Worm (Caenorhabditis elegans) whole organism, late embryonic: ENCODE measurements around the gene C50D2.7.
A peak's percentile ranks its signal among the peaks of the same experiment; 100 is the strongest.

Source experiments
- C38D4.7 ChIP-seq: fragments of 200-800 bp; sonication (Bioruptor generic); optimal IDR thresholded peaks from 2 replicates; lab custom pipeline; 2018; ENCODE audit warnings: mild to moderate bottlenecking, missing genetic modification characterization, moderate library complexity, missing compliant biosample characterization
- F13H6.1 ChIP-seq: sonication (generic microtip); optimal IDR thresholded peaks from 2 replicates; lab custom pipeline; 2016; ENCODE audit warnings: missing genetic modification characterization, missing compliant biosample characterization
- ahr-1 ChIP-seq: sonication (generic microtip); optimal IDR thresholded peaks from 2 replicates; lab custom pipeline; 2016; ENCODE audit warnings: missing genetic modification characterization, missing compliant biosample characterization
- ceh-14 ChIP-seq: sonication (generic microtip); optimal IDR thresholded peaks from 2 replicates; lab custom pipeline; 2016; ENCODE audit warnings: missing genotype, missing genetic modification characterization, missing compliant biosample characterization
- ceh-18 ChIP-seq: sonication (generic microtip); optimal IDR thresholded peaks from 2 replicates; lab custom pipeline; 2016; ENCODE audit warnings: missing genetic modification characterization, missing compliant biosample characterization
- ceh-19 ChIP-seq: fragments of 200-800 bp; sonication (Bioruptor generic); optimal IDR thresholded peaks from 2 replicates; lab custom pipeline; 2018; ENCODE audit warnings: mild to moderate bottlenecking, missing genetic modification characterization, missing compliant biosample characterization
- ceh-2 ChIP-seq: sonication (generic microtip); optimal IDR thresholded peaks from 2 replicates; lab custom pipeline; 2016; ENCODE audit warnings: missing genotype, missing genetic modification characterization, missing compliant biosample characterization
- ceh-22 ChIP-seq: sonication (generic microtip); optimal IDR thresholded peaks from 2 replicates; lab custom pipeline; 2017; ENCODE audit warnings: missing biosample characterization, missing genetic modification characterization
- ceh-30 ChIP-seq: fragments of 150-350 bp; optimal IDR thresholded peaks from 2 replicates; lab custom pipeline; 2014; ENCODE audit warnings: missing biosample characterization, missing genetic modification characterization
- ceh-31 ChIP-seq: sonication (generic microtip); optimal IDR thresholded peaks from 2 replicates; lab custom pipeline; 2016; ENCODE audit warnings: missing genetic modification characterization, missing compliant biosample characterization
- ceh-34 ChIP-seq: sonication (generic microtip); optimal IDR thresholded peaks from 2 replicates; lab custom pipeline; 2016; ENCODE audit warnings: mild to moderate bottlenecking, missing genetic modification characterization, missing compliant biosample characterization
- ceh-45 ChIP-seq: fragments of 200-800 bp; sonication (Bioruptor generic); IDR thresholded peaks from 2 replicates; pipeline ENCODE4 v1.3.6; 2022; ENCODE audit warnings: missing genetic modification reagents, missing genetic modification characterization, missing compliant biosample characterization
- ceh-48 ChIP-seq: sonication (generic microtip); optimal IDR thresholded peaks from 2 replicates; lab custom pipeline; 2016; ENCODE audit warnings: missing genetic modification characterization, inconsistent platforms, missing compliant biosample characterization
- ceh-9 ChIP-seq: sonication (generic microtip); optimal IDR thresholded peaks from 2 replicates; lab custom pipeline; 2016; ENCODE audit warnings: mild to moderate bottlenecking, missing genetic modification characterization, inconsistent platforms, missing compliant biosample characterization
- dmd-4 ChIP-seq: sonication (generic microtip); optimal IDR thresholded peaks from 2 replicates; lab custom pipeline; 2016; ENCODE audit warnings: borderline replicate concordance, missing genetic modification characterization, missing compliant biosample characterization
- elt-2 ChIP-seq: sonication (generic microtip); optimal IDR thresholded peaks from 2 replicates; lab custom pipeline; 2016; ENCODE audit warnings: missing genetic modification reagents, missing genetic modification characterization, missing compliant biosample characterization
- elt-4 ChIP-seq: sonication (generic microtip); optimal IDR thresholded peaks from 2 replicates; lab custom pipeline; 2016; ENCODE audit warnings: missing genetic modification characterization, missing compliant biosample characterization
- eyg-1 ChIP-seq: sonication (generic microtip); optimal IDR thresholded peaks from 2 replicates; lab custom pipeline; 2016; ENCODE audit warnings: missing genotype, missing genetic modification characterization, missing compliant biosample characterization
- fax-1 ChIP-seq: sonication (generic microtip); optimal IDR thresholded peaks from 2 replicates; lab custom pipeline; 2016; ENCODE audit warnings: missing genotype, missing genetic modification characterization, missing compliant biosample characterization
- fkh-6 ChIP-seq: sonication (generic microtip); optimal IDR thresholded peaks from 2 replicates; lab custom pipeline; 2016; ENCODE audit warnings: missing genetic modification characterization, missing compliant biosample characterization
- gmeb-2 ChIP-seq: sonication (generic microtip); optimal IDR thresholded peaks from 2 replicates; lab custom pipeline; 2016; ENCODE audit warnings: missing genetic modification characterization, inconsistent platforms, missing compliant biosample characterization
- hlh-15 ChIP-seq: sonication (generic microtip); optimal IDR thresholded peaks from 2 replicates; lab custom pipeline; 2016; ENCODE audit warnings: missing genetic modification characterization, missing compliant biosample characterization
- lin-11 ChIP-seq: fragments of 200-800 bp; sonication (Bioruptor generic); optimal IDR thresholded peaks from 2 replicates; lab custom pipeline; 2018; ENCODE audit warnings: mild to moderate bottlenecking, missing genetic modification characterization, missing compliant biosample characterization
- mec-3 ChIP-seq: sonication (generic microtip); optimal IDR thresholded peaks from 2 replicates; lab custom pipeline; 2016; ENCODE audit warnings: borderline replicate concordance, missing genetic modification characterization, missing compliant biosample characterization
- nfya-1 ChIP-seq: sonication (generic microtip); optimal IDR thresholded peaks from 2 replicates; lab custom pipeline; 2017; ENCODE audit warnings: missing genetic modification characterization, mild to moderate bottlenecking, missing compliant biosample characterization, antibody characterized with exemption, moderate library complexity
- nhr-11 ChIP-seq: fragments of 150-350 bp; optimal IDR thresholded peaks from 2 replicates; lab custom pipeline; 2014; ENCODE audit warnings: missing biosample characterization, missing genetic modification characterization
- npax-4 ChIP-seq: sonication (generic microtip); optimal IDR thresholded peaks from 2 replicates; lab custom pipeline; 2016; ENCODE audit warnings: missing genetic modification characterization, missing compliant biosample characterization
- pat-9 ChIP-seq: fragments of 200-800 bp; sonication (Bioruptor generic); optimal IDR thresholded peaks from 2 replicates; lab custom pipeline; 2018; ENCODE audit warnings: mild to moderate bottlenecking, missing genetic modification characterization, moderate library complexity, missing compliant biosample characterization
- pha-2 ChIP-seq: sonication (generic microtip); optimal IDR thresholded peaks from 2 replicates; lab custom pipeline; 2017; ENCODE audit warnings: mild to moderate bottlenecking, missing genetic modification characterization, missing compliant biosample characterization
- pha-4 ChIP-seq: fragments of 150-350 bp; optimal IDR thresholded peaks from 2 replicates; lab custom pipeline; 2018; ENCODE audit warnings: missing biosample characterization, missing genetic modification reagents, missing genetic modification characterization
- pqm-1 ChIP-seq: sonication (generic microtip); optimal IDR thresholded peaks from 2 replicates; lab custom pipeline; 2016; ENCODE audit warnings: missing genetic modification characterization, missing compliant biosample characterization
- pros-1 ChIP-seq: fragments of 150-350 bp; optimal IDR thresholded peaks from 2 replicates; lab custom pipeline; 2014; ENCODE audit warnings: missing biosample characterization, missing genetic modification reagents, missing genetic modification characterization
- sdc-2 ChIP-seq: sonication (generic microtip); optimal IDR thresholded peaks from 2 replicates; lab custom pipeline; 2016; ENCODE audit warnings: missing genotype, missing genetic modification characterization, missing compliant biosample characterization
- sox-4 ChIP-seq: sonication (generic microtip); optimal IDR thresholded peaks from 2 replicates; lab custom pipeline; 2017; ENCODE audit warnings: mild to moderate bottlenecking, missing genetic modification characterization, inconsistent platforms, missing compliant biosample characterization
- tbx-2 ChIP-seq: sonication (generic microtip); optimal IDR thresholded peaks from 2 replicates; lab custom pipeline; 2016; ENCODE audit warnings: missing genetic modification characterization, missing compliant biosample characterization
- unc-42 ChIP-seq: sonication (generic microtip); optimal IDR thresholded peaks from 2 replicates; lab custom pipeline; 2016; ENCODE audit warnings: missing genotype, missing genetic modification characterization, missing compliant biosample characterization
- unc-55 ChIP-seq: sonication (generic microtip); optimal IDR thresholded peaks from 2 replicates; lab custom pipeline; 2017; ENCODE audit warnings: missing biosample characterization, missing genetic modification reagents, missing genetic modification characterization

The C50D2.7 gene

DNA sequence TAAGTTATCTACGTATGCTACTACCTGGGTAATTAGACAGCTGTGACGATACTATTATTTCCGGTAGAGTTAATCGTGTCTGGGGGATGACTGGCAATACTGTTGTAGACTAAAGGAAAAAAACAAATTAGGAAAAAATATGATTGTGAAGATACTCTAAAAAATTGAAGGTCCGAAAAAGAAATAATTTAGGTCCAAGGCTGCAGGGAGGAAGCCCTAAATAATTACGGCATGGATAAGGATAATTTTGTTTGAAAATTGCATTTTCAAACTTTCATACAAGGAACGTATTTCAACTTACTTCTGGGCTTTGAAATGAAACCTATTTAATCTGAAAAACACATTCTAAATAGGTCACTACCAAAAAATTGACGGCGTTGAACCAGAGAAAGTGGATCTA is 33.9 kb upstream of the C50D2.7 start, which contains the start of gene srd-3:
TSS of gene srd-3 (minus strand) at position 101 of the 400 bp plus-strand sequence.
- TF ChIP-seq ahr-1 (tag; lab: Kevin White, UChicago) (no peak), pha-4 (no peak), pros-1 (tag; lab: Kevin White, UChicago) (no peak), nhr-11 (tag; lab: Kevin White, UChicago) (no peak), hlh-15 (tag; lab: Kevin White, UChicago) (no peak), ceh-30 (tag; lab: Kevin White, UChicago) (no peak), sox-4 (tag; lab: Kevin White, UChicago) (no peak), dmd-4 (tag; lab: Kevin White, UChicago) (no peak), npax-4 (no peak), ceh-34 (tag; lab: Kevin White, UChicago) (no peak), ceh-48 (no peak), elt-4 (tag; lab: Kevin White, UChicago) (no peak)

DNA sequence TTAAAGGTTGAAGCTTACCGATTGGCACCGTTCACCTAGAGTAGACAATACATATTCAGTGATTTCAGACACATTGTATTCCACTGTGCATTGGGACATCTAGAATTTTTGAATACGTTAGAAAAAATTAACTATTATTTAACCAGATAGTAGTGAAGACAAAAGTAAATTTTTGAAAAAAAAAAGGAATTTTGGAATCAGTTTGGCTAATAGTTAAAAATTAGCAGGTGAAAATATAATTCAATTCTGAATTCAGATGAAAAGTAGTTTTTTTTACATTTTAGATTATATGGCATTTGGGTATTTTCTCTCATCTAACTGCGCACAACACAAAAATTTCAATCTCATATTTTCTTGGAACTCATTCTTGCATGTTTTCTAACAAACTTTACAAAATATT is 29.8 kb upstream of the C50D2.7 start, which contains the start of gene nmur-2:
TSS of gene nmur-2 (minus strand) at position 101 of the 400 bp plus-strand sequence.
- TF ChIP-seq ceh-31 (tag; lab: Kevin White, UChicago) (no peak), fax-1 (tag; lab: Kevin White, UChicago) (no peak), lin-11 (no peak), gmeb-2 (tag; lab: Kevin White, UChicago) (no peak), pha-2 (tag; lab: Kevin White, UChicago) (no peak), sdc-2 (tag; lab: Kevin White, UChicago) (no peak), pqm-1 (no peak), ceh-48 (no peak), unc-55 (GFP tag; lab: Kevin White, UChicago) (no peak), ceh-22 (no peak), ceh-9 (tag; lab: Kevin White, UChicago) (no peak), eyg-1 (tag; lab: Kevin White, UChicago) (no peak), ceh-19 (GFP tag; lab: Kevin White, UChicago) (no peak), nfya-1 (no peak), pat-9 (tag; lab: Kevin White, UChicago) (no peak), C38D4.7 (GFP tag; lab: Kevin White, UChicago) (no peak), F13H6.1 (tag; lab: Kevin White, UChicago) (no peak), unc-42 (tag; lab: Kevin White, UChicago) (no peak), ceh-45 (GFP tag; lab: Robert Waterston, UW) (no peak)
- TF ChIP-seq, all 69 proteins: peak for 0

DNA sequence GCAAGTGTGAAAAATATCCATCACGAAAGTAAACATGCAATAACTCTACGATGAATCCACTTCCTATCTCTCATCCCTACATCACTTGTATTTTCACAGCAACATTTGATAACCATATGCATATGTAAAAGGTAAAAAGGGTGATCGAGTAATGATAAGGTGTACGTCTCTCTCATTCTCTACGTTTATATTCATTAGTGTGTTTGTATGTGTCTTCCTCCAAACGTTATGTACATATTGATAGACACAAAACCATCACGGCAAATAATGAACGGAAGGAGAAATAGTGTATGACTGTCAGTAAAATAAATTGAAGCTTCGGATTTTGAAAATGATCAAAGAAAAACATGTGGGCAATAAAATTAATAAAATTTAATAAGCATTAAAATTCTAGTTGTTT is 27.4 kb upstream of the C50D2.7 start:
- TF ChIP-seq fkh-6 (tag; lab: Kevin White, UChicago): no peak
- peak; percentile 40 for TF ChIP-seq elt-2
- TF ChIP-seq tbx-2 (tag; lab: Kevin White, UChicago): peak; percentile 24

- TF ChIP-seq ceh-31 (tag; lab: Kevin White, UChicago): peak; percentile 40
- TF ChIP-seq ceh-30 (tag; lab: Kevin White, UChicago): no peak
- peak; percentile 31 for TF ChIP-seq nfya-1
- no peak for TF ChIP-seq pros-1 (tag; lab: Kevin White, UChicago)
- TF ChIP-seq ceh-18 (tag; lab: Kevin White, UChicago): no peak
- TF ChIP-seq ceh-19 (GFP tag; lab: Kevin White, UChicago): no peak
- no peak for TF ChIP-seq lin-11
- TF ChIP-seq ceh-2: no peak
- TF ChIP-seq pat-9 (tag; lab: Kevin White, UChicago): no peak
- TF ChIP-seq elt-4 (tag; lab: Kevin White, UChicago): no peak
- TF ChIP-seq F13H6.1 (tag; lab: Kevin White, UChicago): no peak
Measured at ce11 chrII:122008-122407, 26.9 kb upstream of the C50D2.7 start.

DNA sequence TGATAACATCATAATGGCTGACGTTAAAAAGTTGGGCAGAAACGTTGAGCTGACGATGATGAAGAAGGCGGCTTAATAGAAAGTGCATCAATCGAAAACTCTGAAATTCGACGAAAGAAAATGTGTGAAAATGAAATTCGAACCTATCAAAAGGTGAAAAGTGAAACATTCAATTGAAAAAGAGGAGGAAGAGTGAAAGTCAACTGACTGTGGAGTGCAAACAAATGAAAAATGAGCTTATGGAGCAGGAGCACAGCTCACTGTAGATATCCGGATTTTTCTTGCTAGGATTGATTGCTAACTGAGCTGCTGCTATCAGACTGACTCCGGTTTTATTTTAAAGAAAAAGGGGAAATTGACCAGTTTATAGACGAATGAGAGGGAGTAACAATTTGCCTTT is 26.0 kb upstream of the C50D2.7 start, which contains the start of gene K10B4.3:
TSS of gene K10B4.3 (minus strand) at position 101 of the 400 bp plus-strand sequence.
- TF ChIP-seq fkh-6 (tag; lab: Kevin White, UChicago) (no peak), hlh-15 (tag; lab: Kevin White, UChicago) (no peak), ceh-31 (tag; lab: Kevin White, UChicago) (no peak), ceh-14 (tag; lab: Kevin White, UChicago) (no peak), ceh-2 (no peak), ahr-1 (tag; lab: Kevin White, UChicago) (no peak), mec-3 (no peak), pat-9 (tag; lab: Kevin White, UChicago) (no peak), C38D4.7 (GFP tag; lab: Kevin White, UChicago) (no peak)
